Fruit fly (Drosophila melanogaster) whole organism, pupa: ENCODE data around the gene CG14722.

Experiments used
- CG8159 ChIP-seq: fragments of 200-800 bp; sonication (Bioruptor generic); optimal IDR thresholded peaks from 3 replicates; lab custom pipeline; 2018; ENCODE audit warnings: missing biosample characterization, mild to moderate bottlenecking, missing genetic modification characterization, moderate library complexity
- CG8301 ChIP-seq: fragments of 200-800 bp; sonication (Bioruptor generic); optimal IDR thresholded peaks from 2 replicates; lab custom pipeline; 2018; ENCODE audit warnings: missing biosample characterization, mild to moderate bottlenecking, missing genetic modification characterization
- EcR ChIP-seq: fragments of 200-800 bp; sonication (Bioruptor generic); optimal IDR thresholded peaks from 3 replicates; lab custom pipeline; 2019; ENCODE audit warnings: missing biosample characterization, missing genetic modification characterization, mild to moderate bottlenecking, moderate library complexity, missing genetic modification reagents

dm6 chr3R:11758160-11758506 is 16.4 kb downstream of the CG14722 start:
- TF ChIP-seq EcR (GFP tag; lab: Kevin White, UChicago): no peak
- TF ChIP-seq CG8301: no peak
- no peak for TF ChIP-seq CG8159 (tag; lab: Kevin White, UChicago)
